Worm (Caenorhabditis elegans): ENCODE data around the gene sru-31.

sru-31 gene

ce11 chrV:9794997-9795396 is 21.5 kb upstream of the sru-31 start:
- TF ChIP-seq hmbx-1 (tag; optimal IDR thresholded peaks at IDR 0.05) (no peak), ceh-36 (tag; optimal IDR thresholded peaks at IDR 0.05) (no peak), F13C5.2 (tag; optimal IDR thresholded peaks at IDR 0.05) (no peak)

- TF ChIP-seq tbx-11 (GFP tag; IDR thresholded peaks at IDR 0.05) (no peak), scrt-1 (GFP tag; IDR thresholded peaks at IDR 0.05) (no peak), hmbx-1 (tag; optimal IDR thresholded peaks at IDR 0.05) (no peak), sea-1 (GFP tag; conservative IDR thresholded peaks at IDR 0.05) (no peak), hmg-4 (GFP tag; optimal IDR thresholded peaks at IDR 0.05) (no peak), aly-1 (tag; optimal IDR thresholded peaks at IDR 0.05) (no peak), ceh-13 (GFP tag; optimal IDR thresholded peaks at IDR 0.05) (no peak), F13C5.2 (tag; optimal IDR thresholded peaks at IDR 0.05) (no peak), B0310.2 (tag; optimal IDR thresholded peaks at IDR 0.05) (no peak)
Measured at ce11 chrV:9796002-9796401, 20.5 kb upstream of the sru-31 start.

- TF ChIP-seq ceh-13 (GFP tag; optimal IDR thresholded peaks at IDR 0.05) (no peak), aly-1 (tag; optimal IDR thresholded peaks at IDR 0.05) (no peak), pes-1 (GFP tag; IDR thresholded peaks at IDR 0.05) (no peak), tbx-11 (GFP tag; IDR thresholded peaks at IDR 0.05) (no peak)
Measured at ce11 chrV:9796562-9796961, 19.9 kb upstream of the sru-31 start, which contains the start of gene F46B6.9. TSS of gene F46B6.9 (plus strand) at chrV:9796862.

ce11 chrV:9798212-9798611 is 18.3 kb upstream of the sru-31 start:
- TF ChIP-seq hmbx-1 (tag; optimal IDR thresholded peaks at IDR 0.05) (no peak), scrt-1 (GFP tag; IDR thresholded peaks at IDR 0.05) (no peak), hnd-1 (tag; optimal IDR thresholded peaks at IDR 0.05) (no peak), hmg-4 (GFP tag; optimal IDR thresholded peaks at IDR 0.05) (no peak), aly-1 (tag; optimal IDR thresholded peaks at IDR 0.05) (no peak), B0310.2 (tag; optimal IDR thresholded peaks at IDR 0.05) (no peak), flt-1 (GFP tag; IDR thresholded peaks at IDR 0.05) (no peak), F13C5.2 (tag; optimal IDR thresholded peaks at IDR 0.05) (no peak), ets-7 (tag; optimal IDR thresholded peaks at IDR 0.05) (no peak)

ce11 chrV:9799076-9799475 is 17.4 kb upstream of the sru-31 start, which contains the start of gene F46B6.13:
TSS of gene F46B6.13 (minus strand) at chrV:9799176.
- no peak for TF ChIP-seq F13C5.2 (tag; optimal IDR thresholded peaks at IDR 0.05)
- TF ChIP-seq sea-1 (GFP tag; conservative IDR thresholded peaks at IDR 0.05), result no peak
- no peak for TF ChIP-seq B0310.2 (tag; optimal IDR thresholded peaks at IDR 0.05)
- no peak for TF ChIP-seq scrt-1 (GFP tag; IDR thresholded peaks at IDR 0.05)
- TF ChIP-seq hmg-4 (GFP tag; optimal IDR thresholded peaks at IDR 0.05), result no peak
- no peak for TF ChIP-seq pes-1 (GFP tag; IDR thresholded peaks at IDR 0.05)
- no peak for TF ChIP-seq ceh-13 (GFP tag; optimal IDR thresholded peaks at IDR 0.05)
- TF ChIP-seq tbx-37 (GFP tag; conservative IDR thresholded peaks at IDR 0.05), result no peak
- TF ChIP-seq ceh-36 (tag; optimal IDR thresholded peaks at IDR 0.05), result no peak
- no peak for TF ChIP-seq ets-7 (tag; optimal IDR thresholded peaks at IDR 0.05)
- TF ChIP-seq flt-1 (GFP tag; IDR thresholded peaks at IDR 0.05), result no peak

- TF ChIP-seq ceh-36 (tag; optimal IDR thresholded peaks at IDR 0.05) (no peak), tbx-11 (GFP tag; IDR thresholded peaks at IDR 0.05) (no peak), hnd-1 (tag; optimal IDR thresholded peaks at IDR 0.05) (no peak), scrt-1 (GFP tag; IDR thresholded peaks at IDR 0.05) (no peak), tra-4 (tag; optimal IDR thresholded peaks at IDR 0.05) (no peak), ets-7 (tag; optimal IDR thresholded peaks at IDR 0.05) (no peak), sea-1 (GFP tag; conservative IDR thresholded peaks at IDR 0.05) (no peak), aly-1 (tag; optimal IDR thresholded peaks at IDR 0.05) (no peak), B0310.2 (tag; optimal IDR thresholded peaks at IDR 0.05) (no peak), ceh-13 (GFP tag; optimal IDR thresholded peaks at IDR 0.05) (no peak), hmg-4 (GFP tag; optimal IDR thresholded peaks at IDR 0.05) (no peak), tbx-37 (GFP tag; conservative IDR thresholded peaks at IDR 0.05) (no peak), F13C5.2 (tag; optimal IDR thresholded peaks at IDR 0.05) (no peak)
Measured at ce11 chrV:9801965-9802364, 14.5 kb upstream of the sru-31 start, which contains the start of gene F46B6.10. TSS of gene F46B6.10 (minus strand) at chrV:9802065.

- TF ChIP-seq ama-1 (optimal IDR thresholded peaks at IDR 0.05) (no peak), ceh-36 (tag; optimal IDR thresholded peaks at IDR 0.05) (no peak), tbx-37 (GFP tag; conservative IDR thresholded peaks at IDR 0.05) (no peak), tbx-11 (GFP tag; IDR thresholded peaks at IDR 0.05) (no peak)
Measured at ce11 chrV:9803176-9803575, 13.3 kb upstream of the sru-31 start, which contains the start of gene sru-39. TSS of gene sru-39 (plus strand) at chrV:9803476.

ce11 chrV:9805161-9805560 is 11.3 kb upstream of the sru-31 start, which contains the start of gene sru-37:
TSS of gene sru-37 (plus strand) at chrV:9805461.
- TF ChIP-seq tra-4 (tag; optimal IDR thresholded peaks at IDR 0.05) (no peak), tbx-37 (GFP tag; conservative IDR thresholded peaks at IDR 0.05) (no peak), flt-1 (GFP tag; IDR thresholded peaks at IDR 0.05) (no peak), B0310.2 (tag; optimal IDR thresholded peaks at IDR 0.05) (no peak), ceh-13 (GFP tag; optimal IDR thresholded peaks at IDR 0.05) (no peak), aly-1 (tag; optimal IDR thresholded peaks at IDR 0.05) (no peak), scrt-1 (GFP tag; IDR thresholded peaks at IDR 0.05) (no peak), hnd-1 (tag; optimal IDR thresholded peaks at IDR 0.05) (no peak), pes-1 (GFP tag; IDR thresholded peaks at IDR 0.05) (no peak), hmg-4 (GFP tag; optimal IDR thresholded peaks at IDR 0.05) (no peak), tbx-11 (GFP tag; IDR thresholded peaks at IDR 0.05) (no peak)

ce11 chrV:9811154-9811553 is 5.3 kb upstream of the sru-31 start, which contains the start of gene sru-29:
TSS of gene sru-29 (plus strand) at chrV:9811454.
- no peak for TF ChIP-seq hmbx-1 (tag; optimal IDR thresholded peaks at IDR 0.05)
- no peak for TF ChIP-seq hmg-4 (GFP tag; optimal IDR thresholded peaks at IDR 0.05)
- no peak for TF ChIP-seq F13C5.2 (tag; optimal IDR thresholded peaks at IDR 0.05)
- TF ChIP-seq aly-1 (tag; optimal IDR thresholded peaks at IDR 0.05), result no peak
- no peak for TF ChIP-seq tbx-37 (GFP tag; conservative IDR thresholded peaks at IDR 0.05)
- no peak for TF ChIP-seq hnd-1 (tag; optimal IDR thresholded peaks at IDR 0.05)
- TF ChIP-seq ceh-36 (tag; optimal IDR thresholded peaks at IDR 0.05), result no peak
- no peak for TF ChIP-seq sea-1 (GFP tag; conservative IDR thresholded peaks at IDR 0.05)
- TF ChIP-seq ceh-13 (GFP tag; optimal IDR thresholded peaks at IDR 0.05), result no peak
- no peak for TF ChIP-seq ama-1 (optimal IDR thresholded peaks at IDR 0.05)
- TF ChIP-seq tbx-11 (GFP tag; IDR thresholded peaks at IDR 0.05), result no peak
- no peak for TF ChIP-seq flt-1 (GFP tag; IDR thresholded peaks at IDR 0.05)
- no peak for TF ChIP-seq B0310.2 (tag; optimal IDR thresholded peaks at IDR 0.05)
- TF ChIP-seq scrt-1 (GFP tag; IDR thresholded peaks at IDR 0.05), result no peak
- TF ChIP-seq tra-4 (tag; optimal IDR thresholded peaks at IDR 0.05), result no peak
- no peak for TF ChIP-seq ets-7 (tag; optimal IDR thresholded peaks at IDR 0.05)
- TF ChIP-seq pes-1 (GFP tag; IDR thresholded peaks at IDR 0.05), result no peak
